Fruit fly (Drosophila melanogaster): ENCODE data around the gene mRpL20.

DNA sequence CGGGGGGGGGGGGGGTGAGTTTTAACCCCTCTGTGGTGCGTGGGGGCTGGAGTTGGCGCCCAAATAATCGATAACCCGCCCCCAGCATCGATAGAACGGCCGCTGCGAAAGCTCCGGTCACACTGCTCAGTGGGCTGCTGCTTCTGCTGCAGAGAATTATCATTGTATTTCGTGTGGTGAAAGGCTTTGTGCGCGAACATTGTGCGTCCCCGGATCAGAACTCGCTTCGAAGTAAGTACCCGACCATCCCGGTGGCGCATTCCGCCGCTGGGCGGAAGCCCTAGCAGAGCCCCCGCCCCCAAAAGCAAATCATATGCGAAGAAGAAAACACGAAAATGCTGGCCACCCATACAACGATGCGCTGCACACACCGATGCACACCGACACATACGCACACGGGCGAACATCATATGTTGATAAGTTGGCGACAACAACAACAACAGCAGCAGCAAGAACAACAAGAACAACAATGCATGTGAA is 26.7 kb upstream of the mRpL20 start, which contains the start of gene Syx13:
- TF ChIP-seq h (optimal IDR thresholded peaks at IDR 0.05) (no peak), insv (optimal IDR thresholded peaks at IDR 0.05) (no peak)
